Worm (Caenorhabditis elegans): ENCODE measurements around the gene K10H10.12.
A peak's percentile ranks its signal among the peaks of the same experiment; 100 is the strongest.

- TF ChIP-seq lin-13 (GFP tag; optimal IDR thresholded peaks at IDR 0.05) (no peak), madf-9 (GFP tag; conservative IDR thresholded peaks at IDR 0.05) (no peak), pqm-1 (tag; optimal IDR thresholded peaks at IDR 0.05) (peak; percentile 55), fkh-10 (GFP tag; optimal IDR thresholded peaks at IDR 0.05) (no peak), zag-1 (tag; optimal IDR thresholded peaks at IDR 0.05) (no peak), ztf-7 (tag; optimal IDR thresholded peaks at IDR 0.05) (peak; percentile 29), pha-4 (GFP tag; IDR thresholded peaks at IDR 0.05) (peak; percentile 10; the same call in 1 of the 2 replicates), pha-4 (tag; optimal IDR thresholded peaks at IDR 0.05) (peak; percentile 49), unc-130 (GFP tag; optimal IDR thresholded peaks at IDR 0.05) (peak; percentile 88), zip-2 (tag; optimal IDR thresholded peaks at IDR 0.05) (no peak), daf-12 (tag; optimal IDR thresholded peaks at IDR 0.05) (no peak), nhr-6 (tag; optimal IDR thresholded peaks at IDR 0.05) (peak; percentile 29)
Observed at ce11 chrII:14528233-14528802, 22.2 kb upstream of the K10H10.12 start, which contains the start of the genes F57C2.5 and spat-1.
